Worm (Caenorhabditis elegans) whole organism, L2 larva: Measurements from ENCODE around the gene srj-15.

Experiments used
- C34F6.9 ChIP-seq: fragments of 150-350 bp; optimal IDR thresholded peaks from 2 replicates; lab custom pipeline; 2014; ENCODE audit warnings: missing biosample characterization, missing genetic modification characterization
- F13H6.1 ChIP-seq: sonication (generic microtip); optimal IDR thresholded peaks from 2 replicates; lab custom pipeline; 2016; ENCODE audit warnings: missing genetic modification characterization, missing compliant biosample characterization
- R02D3.7 ChIP-seq: fragments of 150-350 bp; optimal IDR thresholded peaks from 2 replicates; lab custom pipeline; 2014; ENCODE audit warnings: missing biosample characterization, missing genetic modification characterization
- Y55F3AM.14 ChIP-seq: fragments of 200-800 bp; sonication (Bioruptor generic); optimal IDR thresholded peaks from 2 replicates; lab custom pipeline; 2018; ENCODE audit warnings: mild to moderate bottlenecking, missing genetic modification characterization, missing compliant biosample characterization
- ZK546.5 ChIP-seq: sonication (generic microtip); optimal IDR thresholded peaks from 2 replicates; lab custom pipeline; 2017; ENCODE audit warnings: missing biosample characterization, missing genetic modification characterization
- alr-1 ChIP-seq: fragments of 150-350 bp; optimal IDR thresholded peaks from 2 replicates; lab custom pipeline; 2014; ENCODE audit warnings: missing biosample characterization, missing genetic modification characterization
- aly-2 ChIP-seq: fragments of 150-350 bp; optimal IDR thresholded peaks from 2 replicates; lab custom pipeline; 2014; ENCODE audit warnings: missing biosample characterization, missing genetic modification characterization
- blmp-1 ChIP-seq: sonication (generic microtip); optimal IDR thresholded peaks from 2 replicates; lab custom pipeline; 2017; ENCODE audit warnings: missing genetic modification characterization, mild to moderate bottlenecking, missing compliant biosample characterization, antibody characterized with exemption, moderate library complexity; ENCODE audit not compliant: insufficient read depth
- ceh-16 ChIP-seq: fragments of 150-350 bp; optimal IDR thresholded peaks from 2 replicates; lab custom pipeline; 2014; ENCODE audit warnings: missing biosample characterization, missing genetic modification characterization
- crh-2 ChIP-seq: sonication (generic microtip); optimal IDR thresholded peaks from 2 replicates; lab custom pipeline; 2017; ENCODE audit warnings: missing biosample characterization, missing genetic modification characterization
- dmd-4 ChIP-seq: sonication (generic microtip); optimal IDR thresholded peaks from 2 replicates; lab custom pipeline; 2017; ENCODE audit warnings: missing biosample characterization, missing genetic modification characterization
- egl-27 ChIP-seq: sonication (generic microtip); optimal IDR thresholded peaks from 3 replicates; lab custom pipeline; 2017; ENCODE audit warnings: missing biosample characterization, missing genetic modification reagents, missing genetic modification characterization
- fos-1 ChIP-seq: fragments of 150-350 bp; optimal IDR thresholded peaks from 2 replicates; lab custom pipeline; 2014; ENCODE audit warnings: missing biosample characterization, missing genetic modification characterization
- gmeb-1 ChIP-seq: fragments of 150-350 bp; optimal IDR thresholded peaks from 2 replicates; lab custom pipeline; 2014; ENCODE audit warnings: missing biosample characterization, missing genetic modification characterization
- lin-11 ChIP-seq: fragments of 150-350 bp; sonication (generic microtip); optimal IDR thresholded peaks from 2 replicates; lab custom pipeline; 2014; ENCODE audit warnings: missing biosample characterization, missing genetic modification characterization, inconsistent platforms, mixed read lengths
- lin-13 ChIP-seq: fragments of 150-350 bp; optimal IDR thresholded peaks from 2 replicates; lab custom pipeline; 2014; ENCODE audit warnings: missing biosample characterization, missing genetic modification reagents, missing genetic modification characterization
- lin-39 ChIP-seq: fragments of 150-350 bp; optimal IDR thresholded peaks from 2 replicates; lab custom pipeline; 2014; ENCODE audit warnings: missing biosample characterization, missing genetic modification reagents, missing genetic modification characterization
- lsy-2 ChIP-seq, 2 experiments: fragments of 150-350 bp in 1 of 2; sonication (generic microtip) in 1 of 2; optimal IDR thresholded peaks; 2 replicates each; lab custom pipeline; 2014 to 2017; ENCODE audit warnings: missing biosample characterization in 2 of 2, missing genetic modification characterization in 2 of 2
- mbf-1 ChIP-seq: sonication (generic microtip); optimal IDR thresholded peaks from 2 replicates; lab custom pipeline; 2017; ENCODE audit warnings: missing biosample characterization, missing genetic modification characterization
- mdl-1 ChIP-seq, 2 experiments: fragments of 150-350 bp in 1 of 2; sonication (generic microtip) in 1 of 2; optimal IDR thresholded peaks; 2 replicates each; lab custom pipeline; 2017; ENCODE audit warnings: missing biosample characterization in 2 of 2, missing genetic modification characterization in 2 of 2
- nhr-12 ChIP-seq: fragments of 150-350 bp; optimal IDR thresholded peaks from 2 replicates; lab custom pipeline; 2014; ENCODE audit warnings: missing biosample characterization, missing genetic modification characterization
- nhr-129 ChIP-seq: fragments of 150-350 bp; optimal IDR thresholded peaks from 2 replicates; lab custom pipeline; 2014; ENCODE audit warnings: missing biosample characterization, missing genetic modification characterization
- nhr-23 ChIP-seq: fragments of 150-350 bp; optimal IDR thresholded peaks from 2 replicates; lab custom pipeline; 2014; ENCODE audit warnings: missing biosample characterization, missing genetic modification reagents, missing genetic modification characterization
- nhr-237 ChIP-seq: fragments of 150-350 bp; optimal IDR thresholded peaks from 2 replicates; lab custom pipeline; 2014; ENCODE audit warnings: missing biosample characterization, missing genetic modification characterization
- nhr-6 ChIP-seq: fragments of 150-350 bp; optimal IDR thresholded peaks from 2 replicates; lab custom pipeline; 2014; ENCODE audit warnings: missing biosample characterization, missing genetic modification characterization
- nhr-77 ChIP-seq: fragments of 150-350 bp; optimal IDR thresholded peaks from 2 replicates; lab custom pipeline; 2014; ENCODE audit warnings: missing biosample characterization, missing genetic modification characterization
- peb-1 ChIP-seq: fragments of 150-350 bp; optimal IDR thresholded peaks from 2 replicates; lab custom pipeline; 2014; ENCODE audit warnings: missing biosample characterization, missing genetic modification characterization
- sem-4 ChIP-seq: fragments of 150-350 bp; optimal IDR thresholded peaks from 2 replicates; lab custom pipeline; 2014; ENCODE audit warnings: missing biosample characterization, missing genetic modification reagents, missing genetic modification characterization
- skn-1 ChIP-seq: sonication (generic microtip); optimal IDR thresholded peaks from 2 replicates; lab custom pipeline; 2017; ENCODE audit warnings: missing biosample characterization, missing genetic modification characterization
- sma-3 ChIP-seq: sonication (generic microtip); optimal IDR thresholded peaks from 2 replicates; lab custom pipeline; 2016; ENCODE audit warnings: missing genetic modification reagents, missing genetic modification characterization, missing compliant biosample characterization
- sma-9 ChIP-seq, 2 experiments: fragments of 150-350 bp in 1 of 2; sonication (generic microtip) in 1 of 2; optimal IDR thresholded peaks; 2 replicates each; lab custom pipeline; 2014 to 2016; ENCODE audit warnings: missing genetic modification characterization in 2 of 2, mild to moderate bottlenecking in 1 of 2, missing biosample characterization in 1 of 2, missing compliant biosample characterization in 1 of 2, missing genetic modification reagents in 1 of 2, moderate library complexity in 1 of 2
- snpc-4 ChIP-seq: fragments of 150-350 bp; optimal IDR thresholded peaks from 2 replicates; lab custom pipeline; 2014; ENCODE audit warnings: missing biosample characterization, missing genetic modification characterization
- unc-39 ChIP-seq: fragments of 150-350 bp; optimal IDR thresholded peaks from 2 replicates; lab custom pipeline; 2014; ENCODE audit warnings: missing biosample characterization, missing genetic modification characterization
- unc-55 ChIP-seq: fragments of 150-350 bp; sonication (generic microtip); optimal IDR thresholded peaks from 3 replicates; lab custom pipeline; 2014; ENCODE audit warnings: missing biosample characterization, missing genetic modification reagents, missing genetic modification characterization
- ztf-1 ChIP-seq: fragments of 200-800 bp; sonication (Bioruptor generic); conservative IDR thresholded peaks from 2 replicates; pipeline ENCODE4 v1.3.6; 2022; ENCODE audit warnings: missing genetic modification characterization, missing compliant biosample characterization
- ztf-11 ChIP-seq: sonication (generic microtip); optimal IDR thresholded peaks from 2 replicates; lab custom pipeline; 2017; ENCODE audit warnings: missing biosample characterization, missing genetic modification characterization

srj-15 gene

ce11 chrV:1969228-1969627, 4.5 kb upstream of the srj-15 start, which contains the start of gene acs-3:
Gene acs-3 (plus strand): TSS chrV:1969528.
- TF ChIP-seq nhr-12 (tag; lab: Kevin White, UChicago) (no peak), lin-13 (GFP tag; lab: Kevin White, UChicago) (no peak), fos-1 (no peak), nhr-77 (no peak), R02D3.7 (tag; lab: Kevin White, UChicago) (no peak), skn-1 (no peak), ztf-11 (no peak), lsy-2 (tag; optimal IDR thresholded peaks at IDR 0.05; lab: Kevin White, UChicago) (no peak), F13H6.1 (tag; lab: Kevin White, UChicago) (no peak), dmd-4 (tag; lab: Kevin White, UChicago) (no peak), lin-39 (tag; lab: Kevin White, UChicago) (no peak), aly-2 (tag; lab: Kevin White, UChicago) (no peak), lin-11 (tag; lab: Kevin White, UChicago) (no peak), nhr-23 (tag; lab: Kevin White, UChicago) (no peak), peb-1 (tag; lab: Kevin White, UChicago) (no peak), snpc-4 (tag; lab: Kevin White, UChicago) (no peak), unc-55 (GFP tag; lab: Kevin White, UChicago) (no peak), egl-27 (tag; lab: Kevin White, UChicago) (no peak), ceh-16 (tag; lab: Kevin White, UChicago) (no peak)
- TF ChIP-seq, all 48 proteins: peak for 0

DNA sequence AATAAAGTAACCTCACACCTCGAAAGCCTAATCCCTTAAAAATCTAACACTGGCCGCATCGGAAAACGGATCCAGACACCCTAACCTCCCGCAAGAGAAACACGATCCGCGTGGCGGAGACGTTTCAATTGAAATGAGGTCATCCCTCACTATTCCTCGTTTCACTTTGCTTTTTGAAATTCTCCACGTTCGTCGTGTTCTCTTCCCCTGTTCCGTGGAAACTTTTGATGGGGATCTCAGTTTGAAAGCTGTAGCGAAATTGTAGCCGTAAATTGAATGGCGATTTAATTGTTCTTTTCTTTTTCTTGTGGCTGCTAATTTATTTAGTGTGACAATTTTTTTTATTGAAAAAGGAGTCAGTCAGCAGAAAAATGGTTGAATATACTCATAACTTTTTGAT, 4.1 kb upstream of the srj-15 start:
- TF ChIP-seq ZK546.5 (tag; lab: Kevin White, UChicago) = no peak
- TF ChIP-seq sem-4 (tag; lab: Kevin White, UChicago) = no peak
- TF ChIP-seq lin-39 (tag; lab: Kevin White, UChicago) = no peak
- no peak for TF ChIP-seq aly-2 (tag; lab: Kevin White, UChicago)
- no peak for TF ChIP-seq sma-9 (GFP tag; optimal IDR thresholded peaks at IDR 0.05; lab: Kevin White, UChicago)
- no peak for TF ChIP-seq sma-9 (tag; optimal IDR thresholded peaks at IDR 0.05; lab: Kevin White, UChicago)
- no peak for TF ChIP-seq unc-55 (GFP tag; lab: Kevin White, UChicago)
- TF ChIP-seq nhr-6 (tag; lab: Kevin White, UChicago) = no peak
- no peak for TF ChIP-seq nhr-12 (tag; lab: Kevin White, UChicago)
- no peak for TF ChIP-seq crh-2 (tag; lab: Kevin White, UChicago)
- no peak for TF ChIP-seq alr-1 (tag; lab: Kevin White, UChicago)
- no peak for TF ChIP-seq ztf-1 (GFP tag; lab: Robert Waterston, UW)

DNA sequence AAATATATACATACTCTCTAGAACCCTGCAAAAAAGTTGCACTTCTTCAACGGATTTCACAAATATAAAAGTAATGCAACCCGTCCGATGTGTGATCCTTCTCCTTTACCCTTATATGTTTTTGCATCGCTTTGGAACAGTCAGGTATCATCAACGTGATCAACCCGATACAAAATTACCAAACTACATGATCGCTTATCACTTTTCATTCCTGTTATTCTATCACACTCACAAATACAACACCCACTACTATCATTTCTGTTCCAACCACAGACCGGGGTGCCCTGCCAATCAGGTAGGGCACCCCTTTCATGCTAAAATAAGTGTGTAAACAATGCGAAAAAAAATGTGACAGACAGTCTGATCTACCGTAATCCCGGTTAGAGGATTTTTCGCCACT, 2.3 kb upstream of the srj-15 start:
- TF ChIP-seq mdl-1 (tag; optimal IDR thresholded peaks at IDR 0.05; lab: Kevin White, UChicago) (no peak), nhr-129 (tag; lab: Kevin White, UChicago) (no peak), nhr-237 (tag; lab: Kevin White, UChicago) (no peak), egl-27 (tag; lab: Kevin White, UChicago) (no peak), gmeb-1 (tag; lab: Kevin White, UChicago) (no peak)

DNA sequence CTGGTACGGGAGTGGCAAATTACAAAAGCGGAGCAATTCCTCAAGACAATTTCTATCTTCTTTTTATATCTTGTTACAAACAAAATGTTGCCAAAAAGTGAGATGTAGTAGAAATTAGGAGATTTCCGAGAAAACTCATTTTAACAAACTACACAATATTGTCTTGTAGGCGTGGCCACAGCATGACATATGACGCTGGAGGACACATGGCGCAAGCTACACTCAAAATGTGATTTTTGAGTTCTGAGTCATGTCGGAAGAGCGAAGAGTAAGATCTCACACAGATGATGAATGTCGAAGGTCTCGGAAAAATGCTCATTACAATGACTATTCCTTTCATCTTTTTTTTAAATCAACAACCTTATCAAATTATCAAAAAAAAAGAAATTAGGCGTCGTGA, 3.3 kb downstream of the srj-15 start, which contains the start of gene Y40B10B.1:
Gene Y40B10B.1 (minus strand): TSS at position 101 of the 400 bp plus-strand sequence.
- TF ChIP-seq mbf-1 (tag; lab: Kevin White, UChicago) = no peak
- no peak for TF ChIP-seq F13H6.1 (tag; lab: Kevin White, UChicago)
- TF ChIP-seq unc-39 (tag; lab: Kevin White, UChicago) = no peak
- TF ChIP-seq sma-3 (GFP tag; lab: Kevin White, UChicago) = no peak
- no peak for TF ChIP-seq skn-1
- TF ChIP-seq Y55F3AM.14 (GFP tag; lab: Kevin White, UChicago) = no peak

DNA sequence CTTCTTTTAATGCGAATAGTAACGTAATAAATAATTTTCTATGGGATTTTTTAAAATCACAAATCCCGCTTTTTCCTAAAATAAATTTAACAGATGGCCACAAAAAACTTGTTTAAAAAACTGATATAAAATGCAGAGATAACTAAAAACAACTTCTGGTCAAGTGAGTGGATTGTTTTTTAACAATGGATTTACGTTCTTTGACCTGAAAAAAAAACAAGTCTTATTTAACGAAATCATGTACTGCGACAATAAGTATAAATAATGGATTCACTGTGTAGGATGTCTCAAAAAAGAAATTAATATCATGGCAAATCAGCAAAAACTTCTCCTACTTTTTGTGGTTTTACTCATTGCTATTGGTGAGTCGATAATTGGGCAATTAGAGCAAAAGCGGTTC, 7.6 kb downstream of the srj-15 start, which contains the start of gene fipr-25:
Gene fipr-25 (plus strand): TSS at position 301 of the 400 bp plus-strand sequence.
- no peak for TF ChIP-seq lin-13 (GFP tag; lab: Kevin White, UChicago)
- TF ChIP-seq nhr-77 = no peak
- no peak for TF ChIP-seq C34F6.9
- TF ChIP-seq blmp-1 (tag; lab: Kevin White, UChicago) = no peak
- TF ChIP-seq nhr-237 (tag; lab: Kevin White, UChicago) = no peak
- TF ChIP-seq, all 48 proteins: peak for 0
